Worm (Caenorhabditis elegans) whole organism, L4 larva: ENCODE results near the gene F32D8.14.

Experiments
- F26F4.8 ChIP-seq: fragments of 200-800 bp; sonication (Bioruptor generic); conservative IDR thresholded peaks from 2 replicates; pipeline ENCODE4 v1.3.6; 2022; ENCODE audit warnings: missing genetic modification characterization, missing compliant biosample characterization
- F37D6.2 ChIP-seq: sonication (generic microtip); optimal IDR thresholded peaks from 2 replicates; lab custom pipeline; 2016; ENCODE audit warnings: mild to moderate bottlenecking, missing genetic modification characterization, missing compliant biosample characterization
- F44E2.7 ChIP-seq: fragments of 200-800 bp; sonication (Bioruptor generic); IDR thresholded peaks from 2 replicates; pipeline ENCODE4 v2.1.2; 2022; ENCODE audit warnings: missing genetic modification characterization, missing compliant biosample characterization
- F49E8.2 ChIP-seq: sonication (generic microtip); optimal IDR thresholded peaks from 2 replicates; lab custom pipeline; 2016; ENCODE audit warnings: missing compliant biosample characterization, mild to moderate bottlenecking, missing genetic modification characterization, borderline replicate concordance
- R02D3.7 ChIP-seq: fragments of 150-350 bp; sonication (generic microtip); optimal IDR thresholded peaks from 3 replicates; lab custom pipeline; 2014; ENCODE audit warnings: missing biosample characterization, missing genetic modification characterization
- Y48G9A.11 ChIP-seq: fragments of 200-800 bp; sonication (Bioruptor generic); IDR thresholded peaks from 2 replicates; pipeline ENCODE4 v1.3.6; 2022; ENCODE audit warnings: missing genetic modification reagents, missing genetic modification characterization, missing compliant biosample characterization
- Y75B8A.6 ChIP-seq: fragments of 200-800 bp; sonication (Bioruptor generic); IDR thresholded peaks from 2 replicates; pipeline ENCODE4 v1.3.6; 2022; ENCODE audit warnings: missing genetic modification reagents, missing genetic modification characterization, missing compliant biosample characterization
- ceh-20 ChIP-seq: fragments of 200-800 bp; sonication (Bioruptor generic); IDR thresholded peaks from 2 replicates; pipeline ENCODE4 v1.3.6; 2022; ENCODE audit warnings: missing genetic modification reagents, missing genetic modification characterization, missing compliant biosample characterization
- ceh-28 ChIP-seq: fragments of 150-350 bp; optimal IDR thresholded peaks from 2 replicates; lab custom pipeline; 2014; ENCODE audit warnings: missing biosample characterization, missing genetic modification reagents, missing genetic modification characterization
- daf-16 ChIP-seq, 3 experiments: sonication (generic microtip); optimal IDR thresholded peaks; 2 replicates each; lab custom pipeline; 2016 to 2017; ENCODE audit warnings: missing genetic modification characterization in 3 of 3, missing genetic modification reagents in 3 of 3, mild to moderate bottlenecking in 2 of 3, missing compliant biosample characterization in 2 of 3, missing biosample characterization in 1 of 3, moderate library complexity in 1 of 3
- dmd-6 ChIP-seq: fragments of 200-800 bp; sonication (Bioruptor generic); IDR thresholded peaks from 2 replicates; pipeline ENCODE4 v1.3.6; 2022; ENCODE audit warnings: missing genetic modification reagents, missing genetic modification characterization, missing compliant biosample characterization
- dve-1 ChIP-seq: sonication (generic microtip); optimal IDR thresholded peaks from 2 replicates; lab custom pipeline; 2017; ENCODE audit warnings: antibody characterized with exemption, mild to moderate bottlenecking, missing genetic modification characterization, missing compliant biosample characterization; ENCODE audit not compliant: insufficient read depth
- egl-27 ChIP-seq: sonication (generic microtip); optimal IDR thresholded peaks from 3 replicates; lab custom pipeline; 2017; ENCODE audit warnings: missing biosample characterization, missing genetic modification reagents, missing genetic modification characterization
- egl-43 ChIP-seq: fragments of 200-800 bp; sonication (Bioruptor generic); IDR thresholded peaks from 2 replicates; pipeline ENCODE4 v1.3.6; 2022; ENCODE audit warnings: missing genetic modification reagents, missing genetic modification characterization, missing compliant biosample characterization
- gei-8 ChIP-seq: fragments of 200-800 bp; sonication (Bioruptor generic); optimal IDR thresholded peaks from 2 replicates; lab custom pipeline; 2018; ENCODE audit warnings: mild to moderate bottlenecking, missing genetic modification characterization, missing compliant biosample characterization
- hif-1 ChIP-seq, 2 experiments: sonication (generic microtip); optimal IDR thresholded peaks; 2 replicates each; lab custom pipeline; 2016 to 2017; ENCODE audit warnings: missing compliant biosample characterization in 2 of 2, missing genetic modification characterization in 2 of 2, missing genetic modification reagents in 2 of 2, missing genotype in 2 of 2, mild to moderate bottlenecking in 1 of 2
- hlh-11 ChIP-seq: fragments of 200-800 bp; sonication (Bioruptor generic); optimal IDR thresholded peaks from 2 replicates; lab custom pipeline; 2018; ENCODE audit warnings: mild to moderate bottlenecking, missing genetic modification characterization, missing compliant biosample characterization
- jun-1 ChIP-seq: fragments of 150-350 bp; optimal IDR thresholded peaks from 2 replicates; lab custom pipeline; 2014; ENCODE audit warnings: missing biosample characterization, missing genetic modification reagents, missing genetic modification characterization
- lim-7 ChIP-seq: fragments of 200-800 bp; sonication (Bioruptor generic); IDR thresholded peaks from 2 replicates; pipeline ENCODE4 v1.3.6; 2022; ENCODE audit warnings: missing genetic modification characterization, missing compliant biosample characterization
- lir-3 ChIP-seq: sonication (generic microtip); optimal IDR thresholded peaks from 2 replicates; lab custom pipeline; 2016; ENCODE audit warnings: mild to moderate bottlenecking, missing genetic modification characterization, missing compliant biosample characterization
- madf-5 ChIP-seq, 2 experiments: fragments of 200-800 bp; sonication (Bioruptor generic); IDR thresholded peaks; 2 replicates each; pipeline ENCODE4 v1.3.6; 2022; ENCODE audit warnings: missing compliant biosample characterization in 2 of 2, missing genetic modification characterization in 2 of 2
- mdl-1 ChIP-seq, 2 experiments: fragments of 150-350 bp in 1 of 2; sonication (generic microtip) in 1 of 2; optimal IDR thresholded peaks; 2 replicates each; lab custom pipeline; 2014 to 2017; ENCODE audit warnings: missing biosample characterization in 2 of 2, missing genetic modification characterization in 2 of 2
- mep-1 ChIP-seq: fragments of 150-350 bp; sonication (generic microtip); optimal IDR thresholded peaks from 3 replicates; lab custom pipeline; 2014; ENCODE audit warnings: missing biosample characterization, missing genetic modification characterization
- mxl-2 ChIP-seq: fragments of 200-800 bp; sonication (Bioruptor generic); conservative IDR thresholded peaks from 2 replicates; pipeline ENCODE4 v1.3.6; 2022; ENCODE audit warnings: missing genetic modification reagents, missing genetic modification characterization, missing compliant biosample characterization
- mxl-3 ChIP-seq: fragments of 200-800 bp; sonication (Bioruptor generic); optimal IDR thresholded peaks from 2 replicates; lab custom pipeline; 2018; ENCODE audit warnings: mild to moderate bottlenecking, missing genetic modification characterization, missing compliant biosample characterization
- nhr-102 ChIP-seq: sonication (generic microtip); optimal IDR thresholded peaks from 2 replicates; lab custom pipeline; 2016; ENCODE audit warnings: mild to moderate bottlenecking, missing genetic modification characterization, moderate library complexity, missing compliant biosample characterization
- nhr-111 ChIP-seq: fragments of 200-800 bp; sonication (Bioruptor generic); optimal IDR thresholded peaks from 2 replicates; lab custom pipeline; 2018; ENCODE audit warnings: mild to moderate bottlenecking, missing genetic modification characterization, missing compliant biosample characterization
- nhr-237 ChIP-seq: sonication (generic microtip); optimal IDR thresholded peaks from 2 replicates; lab custom pipeline; 2017; ENCODE audit warnings: missing biosample characterization, missing genetic modification characterization
- nhr-28 ChIP-seq: fragments of 150-350 bp; optimal IDR thresholded peaks from 2 replicates; lab custom pipeline; 2014; ENCODE audit warnings: missing biosample characterization, missing genetic modification characterization
- nhr-41 ChIP-seq: fragments of 200-800 bp; sonication (Bioruptor generic); IDR thresholded peaks from 2 replicates; pipeline ENCODE4 v1.3.6; 2022; ENCODE audit warnings: missing genetic modification reagents, missing genetic modification characterization, missing compliant biosample characterization
- nhr-48 ChIP-seq: sonication (generic microtip); optimal IDR thresholded peaks from 2 replicates; lab custom pipeline; 2016; ENCODE audit warnings: mild to moderate bottlenecking, missing genetic modification characterization, missing compliant biosample characterization
- nhr-77 ChIP-seq: fragments of 150-350 bp; optimal IDR thresholded peaks from 2 replicates; lab custom pipeline; 2014; ENCODE audit warnings: missing biosample characterization, missing genetic modification characterization
- pha-4 ChIP-seq, 2 experiments: fragments of 150-350 bp in 1 of 2; fragments of 200-800 bp in 1 of 2; sonication (Bioruptor generic) in 1 of 2; IDR thresholded peaks in 1 of 2; optimal IDR thresholded peaks in 1 of 2; 2 replicates each; pipeline versions ENCODE4 v1.3.6 to Lab custom; 2014 to 2022; ENCODE audit warnings: missing genetic modification characterization in 2 of 2, missing genetic modification reagents in 2 of 2, missing biosample characterization in 1 of 2, missing compliant biosample characterization in 1 of 2
- php-3 ChIP-seq: fragments of 200-800 bp; sonication (Bioruptor generic); IDR thresholded peaks from 2 replicates; pipeline ENCODE4 v1.3.6; 2022; ENCODE audit warnings: missing genetic modification reagents, missing genetic modification characterization, missing compliant biosample characterization
- saeg-2 ChIP-seq: fragments of 200-800 bp; sonication (Bioruptor generic); IDR thresholded peaks from 2 replicates; pipeline ENCODE4 v1.3.6; 2022; ENCODE audit warnings: missing genetic modification reagents, missing genetic modification characterization, missing compliant biosample characterization
- sdz-12 ChIP-seq: fragments of 200-800 bp; sonication (Bioruptor generic); optimal IDR thresholded peaks from 2 replicates; lab custom pipeline; 2018; ENCODE audit warnings: mild to moderate bottlenecking, missing genetic modification characterization, missing compliant biosample characterization
- snpc-1.2 ChIP-seq: fragments of 200-800 bp; sonication (Bioruptor generic); IDR thresholded peaks from 2 replicates; pipeline ENCODE4 v1.3.6; 2022; ENCODE audit warnings: missing genetic modification reagents, missing genetic modification characterization, missing compliant biosample characterization
- spr-1 ChIP-seq: sonication (generic microtip); optimal IDR thresholded peaks from 2 replicates; lab custom pipeline; 2016; ENCODE audit warnings: mild to moderate bottlenecking, missing genetic modification characterization, missing compliant biosample characterization
- tra-1 ChIP-seq: fragments of 200-800 bp; sonication (Bioruptor generic); IDR thresholded peaks from 2 replicates; pipeline ENCODE4 v1.3.6; 2022; ENCODE audit warnings: missing genetic modification reagents, missing genetic modification characterization, missing compliant biosample characterization
- unc-39 ChIP-seq: sonication (generic microtip); optimal IDR thresholded peaks from 2 replicates; lab custom pipeline; 2017; ENCODE audit warnings: missing biosample characterization, missing genetic modification characterization
- unc-62 ChIP-seq, 3 experiments: fragments of 150-350 bp in 1 of 3; sonication (generic microtip); optimal IDR thresholded peaks in 2 of 3; peaks in 1 of 3; 1 replicate in 1 of 3; 2 replicates in 2 of 3; lab custom pipeline; 2014 to 2017; ENCODE audit warnings: missing biosample characterization in 3 of 3, missing genetic modification characterization in 3 of 3, missing genetic modification reagents in 3 of 3, missing genotype in 1 of 3
- zfp-3 ChIP-seq: fragments of 200-800 bp; sonication (Bioruptor generic); conservative IDR thresholded peaks from 2 replicates; pipeline ENCODE4 v1.3.6; 2022; ENCODE audit warnings: missing genetic modification reagents, missing genetic modification characterization, missing compliant biosample characterization
- zip-2 ChIP-seq: fragments of 150-350 bp; optimal IDR thresholded peaks from 2 replicates; lab custom pipeline; 2014; ENCODE audit warnings: missing biosample characterization, missing genetic modification characterization
- ztf-11 ChIP-seq: fragments of 150-350 bp; optimal IDR thresholded peaks from 2 replicates; lab custom pipeline; 2014; ENCODE audit warnings: missing biosample characterization, missing genetic modification characterization

F32D8.14 gene

DNA sequence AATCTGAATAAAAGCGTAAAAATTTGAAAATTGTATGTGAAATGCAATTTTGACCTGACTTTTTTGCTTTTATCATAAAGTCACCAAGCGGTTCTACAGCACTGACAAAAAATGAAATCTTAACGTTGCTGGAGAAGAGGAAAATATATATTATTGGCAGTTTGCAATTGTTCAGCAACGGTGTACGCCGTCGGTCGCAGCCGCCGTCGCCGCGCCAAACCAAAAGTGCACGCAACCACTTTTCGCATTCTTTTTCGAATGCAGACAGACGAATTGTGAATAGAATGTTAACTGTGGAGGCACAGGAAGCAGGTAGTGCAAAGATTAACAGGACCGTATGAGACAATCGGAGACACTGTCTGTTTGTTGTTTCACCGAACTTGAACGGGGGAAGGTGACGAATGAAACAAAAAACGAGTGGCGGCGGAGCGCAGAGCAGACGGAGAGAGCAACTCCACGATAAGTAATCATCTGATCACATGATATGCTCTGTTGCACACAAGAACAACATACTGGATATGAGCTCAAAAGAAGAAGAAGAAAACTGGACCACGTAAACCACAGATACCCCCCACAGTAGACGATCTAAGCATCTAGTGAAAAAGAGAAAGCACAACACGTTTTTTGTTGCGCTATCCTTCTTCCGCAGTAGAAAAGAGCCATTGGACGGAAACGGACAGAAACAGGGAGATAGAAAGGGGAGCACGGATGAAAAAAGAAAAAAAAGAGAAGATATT is 37.5 kb downstream of the F32D8.14 start (continued):
- TF ChIP-seq pha-4 (GFP tag; IDR thresholded peaks at IDR 0.05; lab: Robert Waterston, UW) (peak; percentile 58; the same call in 1 of the 2 replicates), pha-4 (tag; optimal IDR thresholded peaks at IDR 0.05; lab: Kevin White, UChicago) (no peak), mep-1 (tag; lab: Kevin White, UChicago) (peak; percentile 17), egl-43 (GFP tag; lab: Robert Waterston, UW) (no peak), hlh-11 (peak; percentile 51), F37D6.2 (no peak), nhr-111 (GFP tag; lab: Kevin White, UChicago) (no peak), unc-62 (GFP tag; optimal IDR thresholded peaks at IDR 0.05 in 1 of 2; lab: Kevin White, UChicago) (peak in 1 of 2 experiments; percentile 64), unc-62 (tag; optimal IDR thresholded peaks at IDR 0.05; lab: Kevin White, UChicago) (no peak), snpc-1.2 (GFP tag; lab: Robert Waterston, UW) (no peak), sdz-12 (GFP tag; lab: Kevin White, UChicago) (no peak)

DNA sequence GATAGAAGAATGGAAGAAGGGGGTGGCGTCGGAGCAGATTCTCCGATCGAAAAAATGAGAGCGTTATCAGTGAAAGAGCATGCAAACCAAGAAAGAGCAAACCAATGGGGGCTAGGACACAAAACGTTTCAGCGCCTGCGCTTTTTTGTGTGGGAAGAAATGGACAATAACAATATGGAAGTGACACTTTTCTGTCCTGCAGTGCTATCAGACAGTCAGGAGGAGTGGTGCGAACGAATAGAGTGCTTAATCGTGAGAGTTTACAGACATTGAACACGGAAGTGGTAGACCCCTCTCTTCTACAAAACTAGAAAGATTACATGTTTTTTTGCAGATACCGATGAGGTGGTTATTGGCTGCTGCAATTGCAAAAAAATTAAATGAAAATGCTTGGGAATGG is 39.2 kb downstream of the F32D8.14 start:
- no peak for TF ChIP-seq gei-8
- no peak for TF ChIP-seq nhr-237 (tag; lab: Kevin White, UChicago)
- no peak for TF ChIP-seq ceh-28 (tag; lab: Kevin White, UChicago)
- TF ChIP-seq tra-1, result peak; percentile 66
- 0 out of 2 replicates have a peak, but pooled peaks have one; percentile 29 for TF ChIP-seq F26F4.8 (GFP tag; lab: Robert Waterston, UW)
- TF ChIP-seq unc-39 (tag; lab: Kevin White, UChicago), result no peak
- TF ChIP-seq jun-1 (tag; lab: Kevin White, UChicago), result peak; percentile 42
- no peak for TF ChIP-seq mxl-2 (GFP tag; lab: Robert Waterston, UW)
- peak in 1 of 2 experiments; percentile 44 for TF ChIP-seq daf-16 (GFP tag; optimal IDR thresholded peaks at IDR 0.05; lab: Kevin White, UChicago)
- TF ChIP-seq daf-16 (tag; optimal IDR thresholded peaks at IDR 0.05; lab: Kevin White, UChicago), result peak; percentile 93
- peak in 1 of 2 experiments; percentile 40 for TF ChIP-seq hif-1 (tag; optimal IDR thresholded peaks at IDR 0.05; lab: Kevin White, UChicago)
- TF ChIP-seq ceh-20 (GFP tag; lab: Robert Waterston, UW), result no peak
- TF ChIP-seq spr-1 (tag; lab: Kevin White, UChicago), result no peak
- TF ChIP-seq Y48G9A.11 (GFP tag; lab: Robert Waterston, UW), result no peak
- no peak for TF ChIP-seq egl-43 (GFP tag; lab: Robert Waterston, UW)
- no peak for TF ChIP-seq zfp-3 (GFP tag; lab: Robert Waterston, UW)
- peak in 1 of 2 experiments; percentile 56 for TF ChIP-seq mdl-1 (tag; optimal IDR thresholded peaks at IDR 0.05; lab: Kevin White, UChicago)
- no peak for TF ChIP-seq zip-2 (tag; lab: Kevin White, UChicago)
- TF ChIP-seq dmd-6 (GFP tag; lab: Robert Waterston, UW), result peak; percentile 97
- TF ChIP-seq mxl-3, result peak; percentile 50
- TF ChIP-seq nhr-41, result 0 out of 2 replicates have a peak, but pooled peaks have one; percentile 30
- TF ChIP-seq egl-27, result no peak
- peak; percentile 16 for TF ChIP-seq mep-1 (tag; lab: Kevin White, UChicago)
- no peak for TF ChIP-seq ztf-11 (tag; lab: Kevin White, UChicago)
- TF ChIP-seq nhr-77 (tag; lab: Kevin White, UChicago), result peak; percentile 59
- no peak for TF ChIP-seq R02D3.7 (tag; lab: Kevin White, UChicago)
- TF ChIP-seq Y75B8A.6 (GFP tag; lab: Robert Waterston, UW), result no peak
- no peak for TF ChIP-seq F49E8.2 (tag; lab: Kevin White, UChicago)
- TF ChIP-seq nhr-102 (tag; lab: Kevin White, UChicago), result peak; percentile 38
- peak; percentile 89 for TF ChIP-seq hlh-11
- TF ChIP-seq saeg-2 (GFP tag; lab: Robert Waterston, UW), result 0 out of 2 replicates have a peak, but pooled peaks have one; percentile 61
- peak; percentile 61 for TF ChIP-seq php-3
- peak; percentile 80 for TF ChIP-seq dve-1 (tag; lab: Kevin White, UChicago)
- TF ChIP-seq madf-5 (GFP tag; IDR thresholded peaks at IDR 0.05; lab: Robert Waterston, UW), result no peak
- TF ChIP-seq nhr-48 (tag; lab: Kevin White, UChicago), result peak; percentile 60
- TF ChIP-seq unc-62 (GFP tag; optimal IDR thresholded peaks at IDR 0.05 in 1 of 2; lab: Kevin White, UChicago), result peak in 1 of 2 experiments; percentile 87
- no peak for TF ChIP-seq unc-62 (tag; optimal IDR thresholded peaks at IDR 0.05; lab: Kevin White, UChicago)
- no peak for TF ChIP-seq lim-7
- TF ChIP-seq snpc-1.2 (GFP tag; lab: Robert Waterston, UW), result no peak
- TF ChIP-seq nhr-28, result peak; percentile 96
- TF ChIP-seq F44E2.7, result no peak
- TF ChIP-seq lir-3 (tag; lab: Kevin White, UChicago), result no peak
